Worm (Caenorhabditis elegans) whole organism, L4/young adult: ENCODE measurements around the gene ogdh-2.

Source experiments
- W03F9.2 ChIP-seq: fragments of 150-350 bp; optimal IDR thresholded peaks from 2 replicates; lab custom pipeline; 2014; ENCODE audit warnings: missing biosample characterization, missing genetic modification characterization
- dao-5 ChIP-seq: sonication (generic microtip); optimal IDR thresholded peaks from 2 replicates; lab custom pipeline; 2016; ENCODE audit warnings: missing genotype, missing genetic modification characterization, moderate library complexity, missing compliant biosample characterization
- him-1 ChIP-seq: sonication (generic microtip); optimal IDR thresholded peaks from 2 replicates; lab custom pipeline; 2016; ENCODE audit warnings: missing genotype, missing genetic modification reagents, missing genetic modification characterization, missing compliant biosample characterization

DNA sequence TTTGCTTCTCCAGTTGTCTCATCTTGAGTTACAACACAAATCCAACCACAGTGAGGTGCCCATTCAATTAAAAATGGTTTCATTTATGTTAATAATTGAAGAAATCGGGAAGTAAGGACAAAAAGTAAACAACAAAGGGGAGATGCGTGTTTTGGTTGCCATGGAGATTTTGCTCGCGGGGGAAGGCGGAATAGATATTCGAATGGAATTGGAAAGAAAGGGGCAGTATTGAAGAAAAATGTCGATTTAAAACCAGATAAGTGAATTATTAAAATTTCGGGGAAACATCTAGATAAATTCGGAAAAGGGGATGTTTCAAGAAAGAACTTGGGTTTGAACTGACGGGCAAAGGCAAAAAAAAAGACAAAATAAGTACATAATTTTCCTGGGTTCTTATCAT lies 43.7 kb upstream of the ogdh-2 start, which contains the start of gene che-11:
- TF ChIP-seq dao-5 (tag; lab: Kevin White, UChicago) (no peak), him-1 (tag; lab: Kevin White, UChicago) (no peak), W03F9.2 (tag; lab: Kevin White, UChicago) (no peak)
